Worm (Caenorhabditis elegans) whole organism, young adult: ENCODE measurements around the gene algn-11.

ENCODE experiments used
- B0019.2 ChIP-seq: fragments of 200-800 bp; sonication (Bioruptor generic); conservative IDR thresholded peaks from 2 replicates; pipeline ENCODE4 v1.3.6; 2022; ENCODE audit warnings: missing genetic modification reagents, missing genetic modification characterization, missing compliant biosample characterization
- B0035.1 ChIP-seq: sonication (generic microtip); optimal IDR thresholded peaks from 2 replicates; lab custom pipeline; 2016; ENCODE audit warnings: missing genetic modification characterization, mild to moderate bottlenecking, missing compliant biosample characterization, missing genotype, missing genetic modification reagents
- B0336.3 ChIP-seq: fragments of 200-800 bp; sonication (Bioruptor generic); IDR thresholded peaks from 2 replicates; pipeline ENCODE4 v1.3.6; 2022; ENCODE audit warnings: missing genetic modification characterization, missing compliant biosample characterization
- C06A6.2 ChIP-seq: fragments of 200-800 bp; sonication (Bioruptor generic); conservative IDR thresholded peaks from 2 replicates; pipeline ENCODE4 v1.3.6; 2022; ENCODE audit warnings: missing genetic modification characterization, missing compliant biosample characterization
- C17E4.6 ChIP-seq: fragments of 200-800 bp; sonication (Bioruptor generic); IDR thresholded peaks from 2 replicates; pipeline ENCODE4 v1.3.6; 2022; ENCODE audit warnings: missing genetic modification reagents, missing genetic modification characterization, missing compliant biosample characterization
- F52B5.7 ChIP-seq: sonication (generic microtip); optimal IDR thresholded peaks from 2 replicates; lab custom pipeline; 2016; ENCODE audit warnings: mild to moderate bottlenecking, missing genetic modification characterization, missing compliant biosample characterization
- F57A8.1 ChIP-seq: fragments of 200-800 bp; sonication (Bioruptor generic); optimal IDR thresholded peaks from 2 replicates; lab custom pipeline; 2018; ENCODE audit warnings: mild to moderate bottlenecking, missing genetic modification characterization, moderate library complexity, missing compliant biosample characterization
- F57C9.4 ChIP-seq: sonication (generic microtip); optimal IDR thresholded peaks from 2 replicates; lab custom pipeline; 2017; ENCODE audit warnings: mild to moderate bottlenecking, missing genetic modification characterization, missing compliant biosample characterization
- K11D2.4 ChIP-seq: fragments of 200-800 bp; sonication (Bioruptor generic); IDR thresholded peaks from 2 replicates; pipeline ENCODE4 v1.3.6; 2022; ENCODE audit warnings: missing genetic modification reagents, missing genetic modification characterization, missing compliant biosample characterization
- K12H6.12 ChIP-seq: fragments of 200-800 bp; sonication (Bioruptor generic); optimal IDR thresholded peaks from 2 replicates; lab custom pipeline; 2018; ENCODE audit warnings: mild to moderate bottlenecking, missing genetic modification characterization, missing compliant biosample characterization
- T26A5.8 ChIP-seq: sonication (generic microtip); optimal IDR thresholded peaks from 2 replicates; lab custom pipeline; 2016; ENCODE audit warnings: missing genetic modification characterization, missing compliant biosample characterization
- Y53G8AR.9 ChIP-seq: fragments of 200-800 bp; sonication (Bioruptor generic); conservative IDR thresholded peaks from 2 replicates; pipeline ENCODE4 v1.3.6; 2022; ENCODE audit warnings: missing genetic modification reagents, missing genetic modification characterization, missing compliant biosample characterization
- Y56A3A.18 ChIP-seq: fragments of 200-800 bp; sonication (Bioruptor generic); IDR thresholded peaks from 2 replicates; pipeline ENCODE4 v1.3.6; 2022; ENCODE audit warnings: missing genetic modification reagents, missing genetic modification characterization, missing compliant biosample characterization
- Y95B8A.8 ChIP-seq: fragments of 200-800 bp; sonication (Bioruptor generic); IDR thresholded peaks from 2 replicates; pipeline ENCODE4 v1.3.6; 2022; ENCODE audit warnings: missing genetic modification reagents, missing genetic modification characterization, missing compliant biosample characterization
- ZK185.1 ChIP-seq: sonication (generic microtip); optimal IDR thresholded peaks from 2 replicates; lab custom pipeline; 2016; ENCODE audit warnings: mild to moderate bottlenecking, missing genetic modification characterization, missing compliant biosample characterization; ENCODE audit not compliant: poor library complexity, severe bottlenecking
- ama-1 ChIP-seq, 3 experiments: fragments of 150-350 bp in 1 of 3; sonication (generic microtip) in 2 of 3; optimal IDR thresholded peaks; 2 replicates each; lab custom pipeline; 2014 to 2018; ENCODE audit warnings: missing biosample characterization in 2 of 3, missing genetic modification characterization in 2 of 3, missing genetic modification reagents in 2 of 3
- atf-7 ChIP-seq: sonication (generic microtip); optimal IDR thresholded peaks from 2 replicates; lab custom pipeline; 2017; ENCODE audit warnings: mild to moderate bottlenecking, missing genetic modification characterization, missing compliant biosample characterization
- athp-1 ChIP-seq: sonication (generic microtip); optimal IDR thresholded peaks from 2 replicates; lab custom pipeline; 2017; ENCODE audit warnings: mild to moderate bottlenecking, missing genetic modification characterization, missing compliant biosample characterization
- cebp-1 ChIP-seq, 2 experiments: fragments of 200-800 bp in 1 of 2; sonication (Bioruptor generic) in 1 of 2; sonication (generic microtip) in 1 of 2; IDR thresholded peaks in 1 of 2; optimal IDR thresholded peaks in 1 of 2; 2 replicates each; pipeline versions ENCODE4 v1.3.6 to Lab custom; 2017 to 2022; ENCODE audit warnings: missing compliant biosample characterization in 2 of 2, missing genetic modification characterization in 2 of 2, mild to moderate bottlenecking in 1 of 2, missing genetic modification reagents in 1 of 2, moderate library complexity in 1 of 2
- ceh-27 ChIP-seq: fragments of 200-800 bp; sonication (Bioruptor generic); optimal IDR thresholded peaks from 2 replicates; lab custom pipeline; 2018; ENCODE audit warnings: mild to moderate bottlenecking, missing genetic modification characterization, moderate library complexity, missing compliant biosample characterization
- ceh-40 ChIP-seq: fragments of 200-800 bp; sonication (Bioruptor generic); IDR thresholded peaks from 2 replicates; pipeline ENCODE4 v1.3.6; 2022; ENCODE audit warnings: missing genetic modification characterization, missing compliant biosample characterization
- chd-7 ChIP-seq: sonication (generic microtip); optimal IDR thresholded peaks from 2 replicates; lab custom pipeline; 2016; ENCODE audit warnings: mild to moderate bottlenecking, missing genetic modification characterization, moderate library complexity, missing compliant biosample characterization
- dpff-1 ChIP-seq: sonication (generic microtip); optimal IDR thresholded peaks from 2 replicates; lab custom pipeline; 2017; ENCODE audit warnings: mild to moderate bottlenecking, missing genetic modification characterization, missing compliant biosample characterization
- egl-18 ChIP-seq: fragments of 200-800 bp; sonication (Bioruptor generic); IDR thresholded peaks from 2 replicates; pipeline ENCODE4 v1.3.6; 2022; ENCODE audit warnings: missing genetic modification reagents, missing genetic modification characterization, missing compliant biosample characterization
- egrh-3 ChIP-seq: fragments of 200-800 bp; sonication (Bioruptor generic); IDR thresholded peaks from 2 replicates; pipeline ENCODE4 v1.3.6; 2022; ENCODE audit warnings: missing genetic modification reagents, missing genetic modification characterization, missing compliant biosample characterization
- fkh-3 ChIP-seq: sonication (generic microtip); optimal IDR thresholded peaks from 2 replicates; lab custom pipeline; 2016; ENCODE audit warnings: mild to moderate bottlenecking, missing genetic modification characterization, missing compliant biosample characterization
- let-526 ChIP-seq: fragments of 200-800 bp; sonication (Bioruptor generic); IDR thresholded peaks from 2 replicates; pipeline ENCODE4 v1.3.6; 2022; ENCODE audit warnings: missing genetic modification reagents, missing genetic modification characterization, missing compliant biosample characterization
- lin-26 ChIP-seq: fragments of 200-800 bp; sonication (Bioruptor generic); IDR thresholded peaks from 2 replicates; pipeline ENCODE4 v1.3.6; 2022; ENCODE audit warnings: missing genetic modification reagents, missing genetic modification characterization, missing compliant biosample characterization
- lin-35 ChIP-seq, 3 experiments: fragments of 150-350 bp in 2 of 3; sonication (generic microtip) in 1 of 3; optimal IDR thresholded peaks; 2 replicates each; lab custom pipeline; 2014 to 2018; ENCODE audit warnings: missing biosample characterization in 3 of 3, missing genetic modification characterization in 3 of 3, missing genetic modification reagents in 3 of 3
- lin-40 ChIP-seq: sonication (generic microtip); optimal IDR thresholded peaks from 2 replicates; lab custom pipeline; 2016; ENCODE audit warnings: missing genetic modification characterization, mild to moderate bottlenecking, missing compliant biosample characterization, missing genotype, missing genetic modification reagents
- lin-54 ChIP-seq: fragments of 200-800 bp; sonication (Bioruptor generic); optimal IDR thresholded peaks from 2 replicates; lab custom pipeline; 2018; ENCODE audit warnings: mild to moderate bottlenecking, missing genetic modification characterization, missing compliant biosample characterization
- lir-1 ChIP-seq: fragments of 200-800 bp; sonication (Bioruptor generic); conservative IDR thresholded peaks from 2 replicates; pipeline ENCODE4 v1.3.6; 2022; ENCODE audit warnings: missing genetic modification reagents, missing genetic modification characterization, missing compliant biosample characterization
- madf-10 ChIP-seq: sonication (generic microtip); optimal IDR thresholded peaks from 2 replicates; lab custom pipeline; 2016; ENCODE audit warnings: mild to moderate bottlenecking, missing genetic modification characterization, missing compliant biosample characterization
- madf-6 ChIP-seq: fragments of 200-800 bp; sonication (Bioruptor generic); IDR thresholded peaks from 2 replicates; pipeline ENCODE4 v1.3.6; 2022; ENCODE audit warnings: missing genetic modification reagents, missing genetic modification characterization, missing compliant biosample characterization
- nfya-1 ChIP-seq: sonication (generic microtip); optimal IDR thresholded peaks from 2 replicates; lab custom pipeline; 2017; ENCODE audit warnings: antibody characterized with exemption, missing compliant biosample characterization, missing genetic modification characterization, borderline replicate concordance; ENCODE audit not compliant: insufficient read depth
- nfyb-1 ChIP-seq: fragments of 200-800 bp; sonication (Bioruptor generic); IDR thresholded peaks from 2 replicates; pipeline ENCODE4 v1.3.6; 2022; ENCODE audit warnings: missing genetic modification reagents, missing genetic modification characterization, missing compliant biosample characterization
- repo-1 ChIP-seq: sonication (generic microtip); optimal IDR thresholded peaks from 2 replicates; lab custom pipeline; 2017; ENCODE audit warnings: mild to moderate bottlenecking, missing genetic modification characterization, missing compliant biosample characterization
- tlf-1 ChIP-seq: fragments of 200-800 bp; sonication (Bioruptor generic); optimal IDR thresholded peaks from 2 replicates; lab custom pipeline; 2018; ENCODE audit warnings: mild to moderate bottlenecking, missing genetic modification characterization, missing compliant biosample characterization
- unc-62 ChIP-seq: fragments of 150-350 bp; optimal IDR thresholded peaks from 2 replicates; lab custom pipeline; 2014; ENCODE audit warnings: missing biosample characterization, missing genetic modification reagents, missing genetic modification characterization
- zim-3 ChIP-seq: sonication (generic microtip); optimal IDR thresholded peaks from 2 replicates; lab custom pipeline; 2017; ENCODE audit warnings: mild to moderate bottlenecking, missing genetic modification characterization, moderate library complexity, missing compliant biosample characterization
- ztf-28 ChIP-seq: fragments of 200-800 bp; sonication (Bioruptor generic); IDR thresholded peaks from 2 replicates; pipeline ENCODE4 v1.3.6; 2022; ENCODE audit warnings: missing genetic modification reagents, missing genetic modification characterization, missing compliant biosample characterization

Gene algn-11

ce11 chrIII:7329155-7329732 is 38.9 kb upstream of the algn-11 start, which contains the start of gene lab-2:
Gene lab-2, minus strand, starts transcription at chrIII:7329607.
- TF ChIP-seq F57C9.4 (tag; lab: Kevin White, UChicago) (peak; percentile 70), K12H6.12 (tag; lab: Kevin White, UChicago) (no peak), T26A5.8 (tag; lab: Kevin White, UChicago) (no peak), unc-62 (no peak), B0035.1 (tag; lab: Kevin White, UChicago) (peak; percentile 26), ceh-27 (GFP tag; lab: Kevin White, UChicago) (no peak), tlf-1 (GFP tag; lab: Kevin White, UChicago) (no peak), ZK185.1 (tag; lab: Kevin White, UChicago) (no peak), chd-7 (tag; lab: Kevin White, UChicago) (peak; percentile 52), ztf-28 (no peak), zim-3 (tag; lab: Kevin White, UChicago) (peak; percentile 17), ama-1 (optimal IDR thresholded peaks at IDR 0.05; lab: Kevin White, UChicago) (peak; percentile 51), ama-1 (GFP tag; optimal IDR thresholded peaks at IDR 0.05; lab: Kevin White, UChicago) (no peak), C17E4.6 (no peak), F52B5.7 (tag; lab: Kevin White, UChicago) (peak; percentile 67), atf-7 (tag; lab: Kevin White, UChicago) (peak; percentile 27), cebp-1 (GFP tag; IDR thresholded peaks at IDR 0.05; lab: Robert Waterston, UW) (no peak), cebp-1 (tag; optimal IDR thresholded peaks at IDR 0.05; lab: Kevin White, UChicago) (peak; percentile 33), egrh-3 (GFP tag; lab: Robert Waterston, UW) (no peak), lin-26 (GFP tag; lab: Robert Waterston, UW) (no peak), K11D2.4 (no peak), B0019.2 (GFP tag; lab: Robert Waterston, UW) (no peak), F57A8.1 (no peak), lir-1 (GFP tag; lab: Robert Waterston, UW) (no peak), Y53G8AR.9 (GFP tag; lab: Robert Waterston, UW) (peak; percentile 53; the same call in 1 of the 2 replicates), madf-10 (tag; lab: Kevin White, UChicago) (no peak), ceh-40 (GFP tag; lab: Robert Waterston, UW) (no peak), athp-1 (tag; lab: Kevin White, UChicago) (peak; percentile 78), C06A6.2 (GFP tag; lab: Robert Waterston, UW) (0 out of 2 replicates have a peak, but pooled peaks have one; percentile 10), Y95B8A.8 (GFP tag; lab: Robert Waterston, UW) (0 out of 2 replicates have a peak, but pooled peaks have one; percentile 8), Y56A3A.18 (GFP tag; lab: Robert Waterston, UW) (peak; percentile 65; the same call in 1 of the 2 replicates), repo-1 (peak; percentile 67), nfya-1 (no peak), dpff-1 (peak; percentile 40), fkh-3 (peak; percentile 27), lin-35 (GFP tag; optimal IDR thresholded peaks at IDR 0.05; lab: Kevin White, UChicago) (no peak), let-526 (GFP tag; lab: Robert Waterston, UW) (0 out of 2 replicates have a peak, but pooled peaks have one; percentile 9), lin-54 (GFP tag; lab: Kevin White, UChicago) (peak; percentile 10), B0336.3 (GFP tag; lab: Robert Waterston, UW) (peak; percentile 71), nfyb-1 (GFP tag; lab: Robert Waterston, UW) (peak; percentile 72; the same call in 1 of the 2 replicates), madf-6 (0 out of 2 replicates have a peak, but pooled peaks have one; percentile 34), egl-18 (no peak), lin-40 (tag; lab: Kevin White, UChicago) (peak; percentile 18)
